Fruit fly (Drosophila melanogaster): ENCODE data around the gene CG11069.

CG11069 gene

dm6 chr3R:24893320-24893955 is 1.1 kb upstream of the CG11069 start (continued):
- TF ChIP-seq kay (GFP tag; optimal IDR thresholded peaks at IDR 0.05) (peak; percentile 68), CG10565 (GFP tag; optimal IDR thresholded peaks at IDR 0.05) (no peak), dimm (GFP tag; IDR thresholded peaks at IDR 0.05) (0 out of 2 replicates have a peak, but pooled peaks have one; percentile 6), inv (GFP tag; IDR thresholded peaks at IDR 0.05; ENCODE audit: partially characterized antibody) (no peak), CG18476 (GFP tag; optimal IDR thresholded peaks at IDR 0.05) (peak; percentile 54), Xbp1 (GFP tag; optimal IDR thresholded peaks at IDR 0.05) (peak; percentile 43), Med (GFP tag) (peak; percentile 58), CG4854 (GFP tag; optimal IDR thresholded peaks at IDR 0.05) (no peak), disco-r (GFP tag; optimal IDR thresholded peaks at IDR 0.05) (no peak), yki (optimal IDR thresholded peaks at IDR 0.05) (no peak), nom (GFP tag; optimal IDR thresholded peaks at IDR 0.05) (peak; percentile 77), CG11398 (GFP tag; optimal IDR thresholded peaks at IDR 0.05) (no peak), B-H2 (GFP tag; optimal IDR thresholded peaks at IDR 0.05) (no peak), CG12391 (tag; optimal IDR thresholded peaks at IDR 0.05) (peak; percentile 87), sens-2 (GFP tag; IDR thresholded peaks at IDR 0.05) (no peak), nerfin-2 (GFP tag; IDR thresholded peaks at IDR 0.05; ENCODE audit: partially characterized antibody) (no peak), onecut (GFP tag; IDR thresholded peaks at IDR 0.05) (peak; percentile 44), CG7839 (tag; optimal IDR thresholded peaks at IDR 0.05) (peak; percentile 92), tap (tag; optimal IDR thresholded peaks at IDR 0.05) (peak; percentile 81), CG10959 (GFP tag; IDR thresholded peaks at IDR 0.05) (no peak), Atf6 (GFP tag; IDR thresholded peaks at IDR 0.05) (peak; percentile 62; the same call in 1 of the 2 replicates), CG15269 (tag; optimal IDR thresholded peaks at IDR 0.05) (peak; percentile 86), Optix (GFP tag; IDR thresholded peaks at IDR 0.05) (no peak), NFAT (GFP tag; IDR thresholded peaks at IDR 0.05) (no peak), CG8924 (tag; optimal IDR thresholded peaks at IDR 0.05) (peak; percentile 94), nerfin-1 (tag; optimal IDR thresholded peaks at IDR 0.05) (peak; percentile 81), CG31365 (tag; optimal IDR thresholded peaks at IDR 0.05) (no peak), kni (GFP tag; optimal IDR thresholded peaks at IDR 0.05) (peak; percentile 22), Xrp1 (GFP tag; IDR thresholded peaks at IDR 0.05) (peak; percentile 81), CG7928 (GFP tag; optimal IDR thresholded peaks at IDR 0.05) (peak; percentile 14), CG2202 (tag; optimal IDR thresholded peaks at IDR 0.05) (peak; percentile 47), stwl (tag; optimal IDR thresholded peaks at IDR 0.05) (no peak), CG2712 (tag; optimal IDR thresholded peaks at IDR 0.05) (peak; percentile 95), Max (GFP tag; optimal IDR thresholded peaks at IDR 0.05) (peak; percentile 54), CG12071 (GFP tag; optimal IDR thresholded peaks at IDR 0.05) (no peak), CG9932 (GFP tag; IDR thresholded peaks at IDR 0.05) (peak; percentile 49; the same call in 1 of the 2 replicates), CG4424 (GFP tag; optimal IDR thresholded peaks at IDR 0.05) (peak; percentile 76), lola (GFP tag; optimal IDR thresholded peaks at IDR 0.05) (peak in 1 of 3 experiments; percentile 92), pfk (GFP tag; optimal IDR thresholded peaks at IDR 0.05) (no peak), CG17361 (GFP tag; IDR thresholded peaks at IDR 0.05) (peak; percentile 98), pros (GFP tag; optimal IDR thresholded peaks at IDR 0.05) (peak; percentile 47), CG31388 (GFP tag; optimal IDR thresholded peaks at IDR 0.05) (no peak), chif (GFP tag; optimal IDR thresholded peaks at IDR 0.05) (no peak), Aef1 (GFP tag; IDR thresholded peaks at IDR 0.05) (peak; percentile 35; the same call in 1 of the 3 replicates), tin (GFP tag; optimal IDR thresholded peaks at IDR 0.05) (peak; percentile 52), lbe (GFP tag; optimal IDR thresholded peaks at IDR 0.05) (peak; percentile 46), CG9797 (GFP tag; optimal IDR thresholded peaks at IDR 0.05) (no peak), pita (GFP tag; optimal IDR thresholded peaks at IDR 0.05) (no peak), pzg (GFP tag; optimal IDR thresholded peaks at IDR 0.05) (no peak), p53 (GFP tag; optimal IDR thresholded peaks at IDR 0.05) (no peak)
